Worm (Caenorhabditis elegans) whole organism, L3 larva: ENCODE results near the gene srx-131.

ENCODE experiments used
- R02D3.7 ChIP-seq: fragments of 150-350 bp; optimal IDR thresholded peaks from 2 replicates; lab custom pipeline; 2014; ENCODE audit warnings: missing biosample characterization, missing genetic modification characterization
- ZK546.5 ChIP-seq: sonication (generic microtip); optimal IDR thresholded peaks from 2 replicates; lab custom pipeline; 2017; ENCODE audit warnings: missing biosample characterization, missing genetic modification characterization
- aly-2 ChIP-seq: fragments of 150-350 bp; optimal IDR thresholded peaks from 2 replicates; lab custom pipeline; 2014; ENCODE audit warnings: missing biosample characterization, missing genetic modification characterization
- ama-1 ChIP-seq: fragments of 150-350 bp; optimal IDR thresholded peaks from 2 replicates; lab custom pipeline; 2018
- ceh-16 ChIP-seq: sonication (generic microtip); optimal IDR thresholded peaks from 2 replicates; lab custom pipeline; 2017; ENCODE audit warnings: missing biosample characterization, missing genetic modification characterization
- ceh-28 ChIP-seq: fragments of 150-350 bp; optimal IDR thresholded peaks from 2 replicates; lab custom pipeline; 2014; ENCODE audit warnings: missing biosample characterization, missing genetic modification reagents, missing genetic modification characterization
- ceh-82 ChIP-seq: fragments of 150-350 bp; optimal IDR thresholded peaks from 2 replicates; lab custom pipeline; 2014; ENCODE audit warnings: missing biosample characterization, missing genetic modification characterization
- ceh-9 ChIP-seq: sonication (generic microtip); optimal IDR thresholded peaks from 2 replicates; lab custom pipeline; 2018; ENCODE audit warnings: missing biosample characterization, missing genetic modification characterization
- daf-12 ChIP-seq: fragments of 150-350 bp; optimal IDR thresholded peaks from 2 replicates; lab custom pipeline; 2014; ENCODE audit warnings: missing biosample characterization, missing genetic modification reagents, missing genetic modification characterization
- egl-27 ChIP-seq: sonication (generic microtip); optimal IDR thresholded peaks from 4 replicates; lab custom pipeline; 2017; ENCODE audit warnings: missing biosample characterization, missing genetic modification reagents, missing genetic modification characterization
- egl-5 ChIP-seq: fragments of 150-350 bp; optimal IDR thresholded peaks from 2 replicates; lab custom pipeline; 2017; ENCODE audit warnings: missing biosample characterization, missing genetic modification reagents, missing genetic modification characterization, inconsistent platforms
- elt-1 ChIP-seq: fragments of 150-350 bp; optimal IDR thresholded peaks from 2 replicates; lab custom pipeline; 2014; ENCODE audit warnings: missing biosample characterization, missing genetic modification characterization
- elt-2 ChIP-seq: sonication (generic microtip); optimal IDR thresholded peaks from 2 replicates; lab custom pipeline; 2016; ENCODE audit warnings: missing genetic modification reagents, mild to moderate bottlenecking, missing genetic modification characterization, missing compliant biosample characterization
- elt-3 ChIP-seq, 3 experiments: fragments of 150-350 bp in 1 of 3; sonication (generic microtip) in 2 of 3; optimal IDR thresholded peaks; 2 replicates in 2 of 3; 4 replicates in 1 of 3; lab custom pipeline; 2014 to 2017; ENCODE audit warnings: missing biosample characterization in 3 of 3, missing genetic modification characterization in 3 of 3
- eor-1 ChIP-seq, 2 experiments: fragments of 150-350 bp; optimal IDR thresholded peaks; 2 replicates each; lab custom pipeline; 2014 to 2018; ENCODE audit warnings: missing biosample characterization in 2 of 2, missing genetic modification characterization in 2 of 2
- fkh-10 ChIP-seq: sonication (generic microtip); optimal IDR thresholded peaks from 2 replicates; lab custom pipeline; 2017; ENCODE audit warnings: missing biosample characterization, missing genetic modification reagents, missing genetic modification characterization
- fkh-2 ChIP-seq: fragments of 150-350 bp; optimal IDR thresholded peaks from 2 replicates; lab custom pipeline; 2014; ENCODE audit warnings: missing biosample characterization, missing genetic modification reagents, missing genetic modification characterization
- fos-1 ChIP-seq: fragments of 150-350 bp; optimal IDR thresholded peaks from 2 replicates; lab custom pipeline; 2014; ENCODE audit warnings: missing biosample characterization, missing genetic modification characterization
- hmg-11 ChIP-seq: sonication (generic microtip); optimal IDR thresholded peaks from 2 replicates; lab custom pipeline; 2016; ENCODE audit warnings: missing genetic modification characterization, missing compliant biosample characterization
- jun-1 ChIP-seq: fragments of 150-350 bp; optimal IDR thresholded peaks from 2 replicates; lab custom pipeline; 2014; ENCODE audit warnings: missing biosample characterization, missing genetic modification reagents, missing genetic modification characterization
- lin-15B ChIP-seq: fragments of 150-350 bp; optimal IDR thresholded peaks from 2 replicates; lab custom pipeline; 2014; ENCODE audit warnings: missing biosample characterization, missing genetic modification characterization
- lin-39 ChIP-seq: fragments of 150-350 bp; optimal IDR thresholded peaks from 2 replicates; lab custom pipeline; 2018; ENCODE audit warnings: missing biosample characterization, missing genetic modification reagents, missing genetic modification characterization
- lsy-12 ChIP-seq: sonication (generic microtip); optimal IDR thresholded peaks from 2 replicates; lab custom pipeline; 2016; ENCODE audit warnings: mild to moderate bottlenecking, missing genetic modification characterization, missing compliant biosample characterization
- mdl-1 ChIP-seq: fragments of 150-350 bp; optimal IDR thresholded peaks from 2 replicates; lab custom pipeline; 2014; ENCODE audit warnings: missing biosample characterization, missing genetic modification characterization
- mml-1 ChIP-seq: fragments of 150-350 bp; sonication (generic microtip); optimal IDR thresholded peaks from 3 replicates; lab custom pipeline; 2014; ENCODE audit warnings: missing biosample characterization, missing genetic modification characterization
- nfya-1 ChIP-seq: sonication (generic microtip); optimal IDR thresholded peaks from 2 replicates; lab custom pipeline; 2017; ENCODE audit warnings: missing genetic modification characterization, mild to moderate bottlenecking, missing compliant biosample characterization, antibody characterized with exemption, moderate library complexity; ENCODE audit not compliant: insufficient read depth
- nhr-11 ChIP-seq: fragments of 150-350 bp; optimal IDR thresholded peaks from 2 replicates; lab custom pipeline; 2014; ENCODE audit warnings: missing biosample characterization, missing genetic modification characterization
- nhr-12 ChIP-seq: fragments of 150-350 bp; optimal IDR thresholded peaks from 2 replicates; lab custom pipeline; 2014; ENCODE audit warnings: missing biosample characterization, missing genetic modification characterization
- nhr-23 ChIP-seq: fragments of 150-350 bp; optimal IDR thresholded peaks from 2 replicates; lab custom pipeline; 2014; ENCODE audit warnings: missing biosample characterization, missing genetic modification reagents, missing genetic modification characterization
- nhr-237 ChIP-seq: fragments of 150-350 bp; optimal IDR thresholded peaks from 2 replicates; lab custom pipeline; 2014; ENCODE audit warnings: missing biosample characterization, missing genetic modification characterization
- nhr-25 ChIP-seq: sonication (generic microtip); optimal IDR thresholded peaks from 2 replicates; lab custom pipeline; 2017; ENCODE audit warnings: missing biosample characterization, missing genetic modification characterization
- nhr-43 ChIP-seq: sonication (generic microtip); optimal IDR thresholded peaks from 2 replicates; lab custom pipeline; 2016; ENCODE audit warnings: mild to moderate bottlenecking, missing genetic modification characterization, missing compliant biosample characterization; ENCODE audit not compliant: poor library complexity, severe bottlenecking
- nhr-76 ChIP-seq: fragments of 150-350 bp; sonication (generic microtip); optimal IDR thresholded peaks from 5 replicates; lab custom pipeline; 2014; ENCODE audit warnings: missing biosample characterization, missing genetic modification characterization
- nhr-77 ChIP-seq: fragments of 150-350 bp; optimal IDR thresholded peaks from 2 replicates; lab custom pipeline; 2014; ENCODE audit warnings: missing biosample characterization, missing genetic modification characterization
- pha-4 ChIP-seq: fragments of 150-350 bp; optimal IDR thresholded peaks from 2 replicates; lab custom pipeline; 2014; ENCODE audit warnings: missing biosample characterization, missing genetic modification reagents, missing genetic modification characterization
- pqm-1 ChIP-seq: fragments of 150-350 bp; optimal IDR thresholded peaks from 2 replicates; lab custom pipeline; 2017; ENCODE audit warnings: missing biosample characterization, missing genetic modification characterization, inconsistent platforms
- sea-2 ChIP-seq: fragments of 150-350 bp; sonication (generic microtip); optimal IDR thresholded peaks from 4 replicates; lab custom pipeline; 2014; ENCODE audit warnings: missing biosample characterization, missing genetic modification reagents, missing genetic modification characterization
- skn-1 ChIP-seq: fragments of 150-350 bp; optimal IDR thresholded peaks from 2 replicates; lab custom pipeline; 2014; ENCODE audit warnings: missing biosample characterization, missing genetic modification characterization
- snpc-4 ChIP-seq: fragments of 150-350 bp; optimal IDR thresholded peaks from 2 replicates; lab custom pipeline; 2014; ENCODE audit warnings: missing biosample characterization, missing genetic modification characterization
- tbx-2 ChIP-seq: sonication (generic microtip); optimal IDR thresholded peaks from 2 replicates; lab custom pipeline; 2016; ENCODE audit warnings: mild to moderate bottlenecking, missing genetic modification characterization, missing compliant biosample characterization
- unc-39 ChIP-seq: sonication (generic microtip); optimal IDR thresholded peaks from 4 replicates; lab custom pipeline; 2017; ENCODE audit warnings: missing biosample characterization, missing genetic modification characterization
- unc-62 ChIP-seq: fragments of 150-350 bp; sonication (generic microtip); optimal IDR thresholded peaks from 4 replicates; lab custom pipeline; 2014; ENCODE audit warnings: missing biosample characterization, missing genetic modification reagents, missing genetic modification characterization
- zag-1 ChIP-seq: fragments of 150-350 bp; optimal IDR thresholded peaks from 2 replicates; lab custom pipeline; 2014; ENCODE audit warnings: missing biosample characterization, missing genetic modification characterization
- ztf-11 ChIP-seq: fragments of 150-350 bp; optimal IDR thresholded peaks from 2 replicates; lab custom pipeline; 2014; ENCODE audit warnings: missing biosample characterization, missing genetic modification characterization
- ztf-4 ChIP-seq: fragments of 150-350 bp; optimal IDR thresholded peaks from 2 replicates; lab custom pipeline; 2014; ENCODE audit warnings: missing biosample characterization, missing genetic modification characterization

Gene srx-131

DNA sequence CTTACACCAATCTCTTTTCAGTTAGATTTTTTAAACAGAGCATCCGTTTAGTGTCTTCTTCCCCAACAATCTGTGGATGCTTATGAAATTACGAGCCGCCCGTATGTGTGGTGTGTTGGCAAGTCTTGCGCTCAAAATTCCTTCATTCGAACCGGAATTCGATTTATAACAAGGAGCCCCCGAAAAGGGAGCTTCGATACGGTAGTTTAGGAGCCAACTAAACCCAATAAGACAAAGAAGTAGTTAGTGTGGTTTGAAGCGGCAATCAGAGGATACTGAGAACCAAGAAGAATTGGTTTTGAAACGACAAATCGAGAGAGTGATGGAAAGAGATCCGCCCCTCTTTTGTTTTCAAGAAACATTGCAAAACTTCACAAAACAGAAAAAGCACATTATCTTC lies 32.9 kb upstream of the srx-131 start:
- TF ChIP-seq ceh-28 (tag; lab: Kevin White, UChicago) (no peak), lin-15B (no peak), snpc-4 (tag; lab: Kevin White, UChicago) (no peak)

DNA sequence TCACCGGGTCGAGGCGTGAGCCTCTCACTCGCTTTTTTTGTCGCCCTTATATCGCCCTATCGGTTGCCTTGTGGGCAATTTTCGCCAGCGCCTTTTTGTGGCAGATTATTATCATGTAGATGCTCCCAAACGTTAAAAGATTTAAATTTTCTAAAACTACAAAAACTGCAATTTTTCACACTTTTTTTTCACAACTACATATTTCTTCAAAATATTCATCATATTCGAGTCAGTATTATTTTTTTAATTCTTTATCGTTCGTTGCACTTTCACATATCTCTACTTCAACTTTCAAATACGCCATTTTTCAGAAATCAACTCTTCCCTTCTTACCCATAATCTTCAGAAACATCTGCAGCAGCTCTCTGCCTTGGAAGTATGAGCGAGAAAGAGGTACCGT lies 32.3 kb upstream of the srx-131 start, which contains the start of gene ceh-24:
Gene ceh-24 (plus strand): TSS at position 301 of the 400 bp plus-strand sequence.
- TF ChIP-seq jun-1 (tag; lab: Kevin White, UChicago) (no peak), elt-1 (no peak), ceh-9 (tag; lab: Kevin White, UChicago) (no peak), nhr-12 (tag; lab: Kevin White, UChicago) (no peak), tbx-2 (no peak), pha-4 (no peak), nhr-25 (tag; lab: Kevin White, UChicago) (no peak), mdl-1 (no peak), ZK546.5 (tag; lab: Kevin White, UChicago) (no peak), nhr-76 (tag; lab: Kevin White, UChicago) (no peak)

DNA sequence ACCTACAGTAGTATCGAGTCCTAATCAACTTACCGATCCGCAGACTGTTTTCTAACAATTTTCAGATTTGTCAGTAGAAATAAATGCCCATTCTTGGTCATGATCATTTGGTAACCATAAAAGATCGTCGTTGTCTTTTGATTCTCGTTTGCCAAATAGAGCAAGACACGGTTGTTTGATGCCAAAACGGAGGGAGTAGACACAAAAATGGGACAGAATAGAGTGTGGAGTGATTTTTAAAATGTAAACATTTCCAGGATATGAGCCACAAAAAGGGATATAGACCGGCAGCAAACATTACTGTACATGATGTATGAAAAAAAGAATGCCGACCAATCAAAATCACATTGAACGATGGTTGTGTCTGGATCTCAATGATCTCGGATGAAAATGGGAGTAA lies 28.4 kb upstream of the srx-131 start, which contains the start of gene F55B12.2:
Gene F55B12.2 (minus strand): TSS at position 101 of the 400 bp plus-strand sequence.
- TF ChIP-seq ZK546.5 (tag; lab: Kevin White, UChicago) = no peak
- TF ChIP-seq nfya-1 (tag; lab: Kevin White, UChicago) = no peak
- TF ChIP-seq nhr-77 (tag; lab: Kevin White, UChicago) = no peak
- TF ChIP-seq ztf-11 (tag; lab: Kevin White, UChicago) = no peak
- no peak for TF ChIP-seq jun-1 (tag; lab: Kevin White, UChicago)
- no peak for TF ChIP-seq pha-4
- no peak for TF ChIP-seq egl-27

DNA sequence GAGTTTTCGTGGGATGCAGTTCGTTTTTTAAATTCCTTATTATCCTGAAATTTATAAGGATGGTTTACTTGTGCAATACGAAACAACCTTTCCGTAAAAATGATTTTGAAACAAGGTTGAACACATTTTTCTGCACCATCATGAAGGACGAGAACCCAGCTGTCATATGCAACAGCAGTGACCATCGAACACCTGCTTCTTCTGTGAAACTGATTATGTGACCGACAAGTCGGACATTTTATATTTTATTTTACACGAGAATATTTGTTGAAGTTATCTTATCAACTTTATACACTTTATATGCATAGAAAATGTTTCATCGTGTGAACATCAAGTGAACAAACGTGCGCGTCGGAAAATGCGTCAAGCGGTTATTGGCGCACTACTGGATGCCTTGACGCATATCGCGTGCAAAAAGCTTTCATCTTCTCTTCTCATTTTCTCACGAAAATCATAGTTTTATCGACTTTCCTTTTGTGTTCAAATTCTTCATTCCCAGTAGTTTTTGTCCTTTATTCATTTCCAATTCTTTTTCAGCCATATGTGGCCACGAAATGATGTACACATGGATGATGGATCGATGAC lies 26.3 kb upstream of the srx-131 start, which contains the start of gene sel-10:
Gene sel-10 (plus strand): TSS at position 538 of the 585 bp plus-strand sequence.
- TF ChIP-seq ztf-11 (tag; lab: Kevin White, UChicago) (no peak), nhr-25 (tag; lab: Kevin White, UChicago) (peak; percentile 74), nhr-43 (tag; lab: Kevin White, UChicago) (peak; percentile 82), pqm-1 (tag; lab: Kevin White, UChicago) (no peak), elt-3 (tag; optimal IDR thresholded peaks at IDR 0.05; lab: Kevin White, UChicago) (no peak), fos-1 (tag; lab: Kevin White, UChicago) (no peak), fkh-10 (GFP tag; lab: Kevin White, UChicago) (peak; percentile 23), lin-15B (peak; percentile 75), unc-39 (no peak), nhr-23 (tag; lab: Kevin White, UChicago) (peak; percentile 84), ceh-82 (tag; lab: Kevin White, UChicago) (no peak), zag-1 (tag; lab: Kevin White, UChicago) (no peak), R02D3.7 (tag; lab: Kevin White, UChicago) (peak; percentile 47), nhr-11 (tag; lab: Kevin White, UChicago) (peak; percentile 10), fkh-2 (tag; lab: Kevin White, UChicago) (no peak), nhr-77 (tag; lab: Kevin White, UChicago) (peak; percentile 3), unc-62 (GFP tag; lab: Kevin White, UChicago) (no peak), nhr-237 (tag; lab: Kevin White, UChicago) (no peak), lin-39 (tag; lab: Kevin White, UChicago) (peak; percentile 36), ceh-9 (tag; lab: Kevin White, UChicago) (no peak), ceh-16 (tag; lab: Kevin White, UChicago) (no peak), nhr-12 (tag; lab: Kevin White, UChicago) (no peak), sea-2 (GFP tag; lab: Kevin White, UChicago) (no peak), lsy-12 (tag; lab: Kevin White, UChicago) (no peak), ztf-4 (tag; lab: Kevin White, UChicago) (no peak), elt-2 (tag; lab: Kevin White, UChicago) (peak; percentile 57), jun-1 (tag; lab: Kevin White, UChicago) (peak; percentile 51), hmg-11 (peak; percentile 66), egl-5 (no peak), ama-1 (no peak), egl-27 (no peak), eor-1 (tag; optimal IDR thresholded peaks at IDR 0.05; lab: Kevin White, UChicago) (no peak), elt-1 (no peak), aly-2 (no peak), mml-1 (tag; lab: Kevin White, UChicago) (no peak), nfya-1 (tag; lab: Kevin White, UChicago) (peak; percentile 76), ceh-28 (tag; lab: Kevin White, UChicago) (no peak), snpc-4 (tag; lab: Kevin White, UChicago) (peak; percentile 83), tbx-2 (no peak), skn-1 (tag; lab: Kevin White, UChicago) (no peak), daf-12 (no peak), pha-4 (peak; percentile 62), nhr-76 (tag; lab: Kevin White, UChicago) (no peak), ZK546.5 (tag; lab: Kevin White, UChicago) (no peak)
